Worm (Caenorhabditis elegans) whole organism, mixed stage, embryonic: ENCODE data around the gene sdz-5.

Source experiments
- nhr-237 ChIP-seq: fragments of 150-350 bp; optimal IDR thresholded peaks from 2 replicates; lab custom pipeline; 2014; ENCODE audit warnings: missing biosample characterization, missing genetic modification characterization
- nhr-28 ChIP-seq: fragments of 150-350 bp; optimal IDR thresholded peaks from 2 replicates; lab custom pipeline; 2014; ENCODE audit warnings: missing biosample characterization, missing genetic modification characterization
- nhr-76 ChIP-seq: sonication (generic microtip); optimal IDR thresholded peaks from 2 replicates; lab custom pipeline; 2017; ENCODE audit warnings: missing biosample characterization, missing genetic modification characterization
- snpc-4 ChIP-seq: fragments of 150-350 bp; optimal IDR thresholded peaks from 2 replicates; lab custom pipeline; 2014; ENCODE audit warnings: missing biosample characterization, missing genetic modification characterization
- tbx-8 ChIP-seq: fragments of 200-800 bp; sonication (Bioruptor generic); optimal IDR thresholded peaks from 2 replicates; lab custom pipeline; 2018; ENCODE audit warnings: mild to moderate bottlenecking, missing genetic modification characterization, moderate library complexity, missing compliant biosample characterization
- ztf-11 ChIP-seq: fragments of 150-350 bp; optimal IDR thresholded peaks from 2 replicates; lab custom pipeline; 2014; ENCODE audit warnings: missing biosample characterization, missing genetic modification characterization

DNA sequence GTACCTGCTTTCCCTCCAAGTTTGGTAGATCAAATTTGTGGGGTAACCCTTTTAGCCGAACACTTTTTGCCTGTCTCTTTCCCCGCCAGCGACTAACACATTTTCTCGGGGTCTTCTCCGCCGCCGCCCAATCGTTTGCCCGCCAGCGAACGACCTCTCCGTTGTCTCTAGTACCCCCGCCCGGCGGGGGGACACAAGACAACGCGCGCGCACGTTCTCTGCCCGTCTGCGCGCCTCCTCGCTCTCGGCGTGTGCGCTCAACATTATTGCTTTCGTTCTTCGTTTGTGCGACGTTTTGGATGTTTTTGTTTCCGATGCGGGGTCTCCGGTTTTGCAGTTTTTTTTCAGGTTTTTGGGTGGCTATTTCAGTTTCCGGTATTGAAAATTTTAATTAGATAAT is 47.0 kb downstream of the sdz-5 start:
- TF ChIP-seq tbx-8 (GFP tag; lab: Kevin White, UChicago) (no peak), ztf-11 (no peak), nhr-76 (tag; lab: Kevin White, UChicago) (no peak), nhr-28 (tag; lab: Kevin White, UChicago) (no peak), snpc-4 (tag; lab: Kevin White, UChicago) (no peak), nhr-237 (tag; lab: Kevin White, UChicago) (no peak)
